Fruit fly (Drosophila melanogaster) whole organism, embryonic: ENCODE results near the gene CG43127.

ENCODE experiments used
- B-H1 ChIP-seq: fragments of 200-800 bp; sonication (Bioruptor generic); IDR thresholded peaks from 3 replicates; pipeline ENCODE4 v1.3.6; 2022; ENCODE audit warnings: missing biosample characterization, missing genetic modification characterization
- Bteb2 ChIP-seq: fragments of 200-800 bp; sonication (Bioruptor generic); optimal IDR thresholded peaks from 2 replicates; lab custom pipeline; 2016; ENCODE audit warnings: missing biosample characterization, missing genetic modification characterization
- CG10267 ChIP-seq: fragments of 200-800 bp; sonication (Bioruptor generic); optimal IDR thresholded peaks from 2 replicates; lab custom pipeline; 2018; ENCODE audit warnings: missing biosample characterization, mild to moderate bottlenecking, missing genetic modification characterization, moderate library complexity
- CG11696 ChIP-seq: fragments of 200-800 bp; sonication (Bioruptor generic); IDR thresholded peaks from 2 replicates; pipeline ENCODE4 v1.3.6; 2022; ENCODE audit warnings: missing biosample characterization, missing genetic modification characterization
- CG13624 ChIP-seq: fragments of 200-800 bp; sonication (Bioruptor generic); optimal IDR thresholded peaks from 2 replicates; lab custom pipeline; 2016; ENCODE audit warnings: missing biosample characterization, missing genetic modification characterization
- CG14710 ChIP-seq: fragments of 200-800 bp; sonication (Bioruptor generic); optimal IDR thresholded peaks from 3 replicates; lab custom pipeline; 2019; ENCODE audit warnings: missing biosample characterization, mild to moderate bottlenecking, missing genetic modification characterization, moderate library complexity
- CG15479 ChIP-seq: fragments of 200-800 bp; sonication (Bioruptor generic); optimal IDR thresholded peaks from 3 replicates; lab custom pipeline; 2019; ENCODE audit warnings: missing biosample characterization, mild to moderate bottlenecking, missing genetic modification characterization, moderate library complexity
- CG1792 ChIP-seq: fragments of 200-800 bp; sonication (Bioruptor generic); optimal IDR thresholded peaks from 2 replicates; lab custom pipeline; 2016; ENCODE audit warnings: missing biosample characterization, missing genetic modification characterization
- CG2712 ChIP-seq: fragments of 200-800 bp; optimal IDR thresholded peaks from 3 replicates; lab custom pipeline; 2019; ENCODE audit warnings: missing biosample characterization, mild to moderate bottlenecking, missing genetic modification characterization, moderate library complexity
- CG31388 ChIP-seq: fragments of 200-800 bp; sonication (Bioruptor generic); optimal IDR thresholded peaks from 2 replicates; lab custom pipeline; 2016; ENCODE audit warnings: missing biosample characterization, missing genetic modification characterization
- CG43689 ChIP-seq: fragments of 200-800 bp; sonication (Bioruptor generic); IDR thresholded peaks from 2 replicates; pipeline ENCODE4 v1.3.6; 2022; ENCODE audit warnings: missing biosample characterization, missing genetic modification characterization
- CG6791 ChIP-seq: fragments of 200-800 bp; sonication (Bioruptor generic); IDR thresholded peaks from 3 replicates; pipeline ENCODE4 v1.3.6; 2022; ENCODE audit warnings: missing biosample characterization, missing genetic modification characterization; ENCODE audit not compliant: partially characterized antibody
- CG7928 ChIP-seq: fragments of 200-800 bp; sonication (Bioruptor generic); optimal IDR thresholded peaks from 2 replicates; lab custom pipeline; 2017; ENCODE audit warnings: missing biosample characterization, mild to moderate bottlenecking, missing genetic modification characterization
- CG8388 ChIP-seq: fragments of 200-800 bp; sonication (Bioruptor generic); optimal IDR thresholded peaks from 2 replicates; lab custom pipeline; 2019; ENCODE audit warnings: missing biosample characterization, mild to moderate bottlenecking, missing genetic modification characterization, moderate library complexity
- CG8765 ChIP-seq: fragments of 200-800 bp; sonication (Bioruptor generic); IDR thresholded peaks from 2 replicates; pipeline ENCODE4 v1.3.6; 2022; ENCODE audit warnings: missing biosample characterization, missing genetic modification characterization
- CG9932 ChIP-seq: fragments of 200-800 bp; sonication (Bioruptor generic); IDR thresholded peaks from 2 replicates; pipeline ENCODE4 v1.3.6; 2022; ENCODE audit warnings: missing biosample characterization, missing genetic modification characterization
- Dfd ChIP-seq, 2 experiments: fragments of >200 bp; optimal IDR thresholded peaks; 2 replicates each; lab custom pipeline; 2017; ENCODE audit warnings: missing biosample characterization in 2 of 2, missing genetic modification characterization in 2 of 2
- Dip2 ChIP-seq: fragments of 200-800 bp; sonication (Bioruptor generic); IDR thresholded peaks from 2 replicates; pipeline ENCODE4 v1.3.6; 2022; ENCODE audit warnings: missing biosample characterization, missing genetic modification characterization
- Drgx ChIP-seq: fragments of 200-800 bp; sonication (Bioruptor generic); IDR thresholded peaks from 2 replicates; pipeline ENCODE4 v1.3.6; 2022; ENCODE audit warnings: missing biosample characterization, missing genetic modification characterization
- Fer2 ChIP-seq: fragments of 200-800 bp; sonication (Bioruptor generic); optimal IDR thresholded peaks from 2 replicates; lab custom pipeline; 2018; ENCODE audit warnings: missing biosample characterization, mild to moderate bottlenecking, missing genetic modification characterization, moderate library complexity
- H2.0 ChIP-seq: fragments of 200-800 bp; sonication (Bioruptor generic); IDR thresholded peaks from 2 replicates; pipeline ENCODE4 v1.3.6; 2022; ENCODE audit warnings: missing biosample characterization, missing genetic modification characterization
- Hey ChIP-seq: fragments of 200-800 bp; sonication (Bioruptor generic); optimal IDR thresholded peaks from 3 replicates; lab custom pipeline; 2018; ENCODE audit warnings: missing biosample characterization, mild to moderate bottlenecking, missing genetic modification characterization
- Meics ChIP-seq: fragments of 200-800 bp; sonication (Bioruptor generic); optimal IDR thresholded peaks from 2 replicates; lab custom pipeline; 2017; ENCODE audit warnings: missing biosample characterization, mild to moderate bottlenecking, missing genetic modification characterization
- Mrtf ChIP-seq: fragments of 200-800 bp; sonication (Bioruptor generic); IDR thresholded peaks from 3 replicates; pipeline ENCODE4 v1.3.6; 2022; ENCODE audit warnings: missing biosample characterization, missing genetic modification characterization
- Myb ChIP-seq: fragments of 200-800 bp; sonication (Bioruptor generic); optimal IDR thresholded peaks from 2 replicates; lab custom pipeline; 2016; ENCODE audit warnings: missing biosample characterization, missing genetic modification characterization
- Neu2 ChIP-seq: fragments of 200-800 bp; sonication (Bioruptor generic); optimal IDR thresholded peaks from 3 replicates; lab custom pipeline; 2016; ENCODE audit warnings: missing biosample characterization, missing genetic modification characterization, borderline replicate concordance
- NfI ChIP-seq: fragments of 200-800 bp; sonication (Bioruptor generic); optimal IDR thresholded peaks from 3 replicates; lab custom pipeline; 2018; ENCODE audit warnings: missing biosample characterization, mild to moderate bottlenecking, missing genetic modification characterization, moderate library complexity
- Ptx1 ChIP-seq: fragments of 200-800 bp; sonication (Bioruptor generic); IDR thresholded peaks from 2 replicates; pipeline ENCODE4 v1.3.6; 2022; ENCODE audit warnings: missing biosample characterization, missing genetic modification characterization
- Xrp1 ChIP-seq: fragments of 200-800 bp; sonication (Bioruptor generic); IDR thresholded peaks from 2 replicates; pipeline ENCODE4 v1.3.6; 2022; ENCODE audit warnings: missing biosample characterization, missing genetic modification characterization
- YL-1 ChIP-seq: fragments of 200-800 bp; sonication (Bioruptor generic); optimal IDR thresholded peaks from 3 replicates; lab custom pipeline; 2017; ENCODE audit warnings: missing biosample characterization, mild to moderate bottlenecking, missing genetic modification characterization
- ash1 ChIP-seq: fragments of 200-800 bp; sonication (Bioruptor generic); optimal IDR thresholded peaks from 2 replicates; lab custom pipeline; 2018; ENCODE audit warnings: missing biosample characterization, mild to moderate bottlenecking, missing genetic modification characterization
- bab2 ChIP-seq: fragments of 200-800 bp; sonication (Bioruptor generic); optimal IDR thresholded peaks from 2 replicates; lab custom pipeline; 2016; ENCODE audit warnings: missing biosample characterization, missing genetic modification characterization
- danr ChIP-seq: fragments of 200-800 bp; sonication (Bioruptor generic); IDR thresholded peaks from 2 replicates; pipeline ENCODE4 v1.3.6; 2022; ENCODE audit warnings: missing biosample characterization, missing genetic modification characterization
- en ChIP-seq: fragments of 200-800 bp; sonication (Bioruptor generic); optimal IDR thresholded peaks from 2 replicates; lab custom pipeline; 2016; ENCODE audit warnings: missing biosample characterization, missing genetic modification characterization
- fd3F ChIP-seq: fragments of 200-800 bp; sonication (Bioruptor generic); optimal IDR thresholded peaks from 2 replicates; lab custom pipeline; 2018; ENCODE audit warnings: missing biosample characterization, mild to moderate bottlenecking, missing genetic modification characterization, moderate library complexity
- gcm2 ChIP-seq: fragments of 200-800 bp; sonication (Bioruptor generic); optimal IDR thresholded peaks from 2 replicates; lab custom pipeline; 2016; ENCODE audit warnings: missing biosample characterization, missing genetic modification characterization
- gro ChIP-seq: fragments of 200-800 bp; sonication (Bioruptor generic); optimal IDR thresholded peaks from 2 replicates; lab custom pipeline; 2016; ENCODE audit warnings: missing biosample characterization, missing genetic modification characterization
- ham ChIP-seq: fragments of 200-800 bp; sonication (Bioruptor generic); IDR thresholded peaks from 2 replicates; pipeline ENCODE4 v1.3.6; 2022; ENCODE audit warnings: missing biosample characterization, missing genetic modification characterization
- inv ChIP-seq: fragments of 200-800 bp; sonication (Bioruptor generic); IDR thresholded peaks from 2 replicates; pipeline ENCODE4 v1.3.6; 2022; ENCODE audit warnings: missing biosample characterization, missing genetic modification characterization; ENCODE audit not compliant: partially characterized antibody
- ken ChIP-seq: fragments of 200-800 bp; sonication (Bioruptor generic); IDR thresholded peaks from 3 replicates; pipeline ENCODE4 v1.3.6; 2022; ENCODE audit warnings: missing biosample characterization, missing genetic modification characterization
- nerfin-1 ChIP-seq: fragments of 200-800 bp; sonication (Bioruptor generic); optimal IDR thresholded peaks from 3 replicates; lab custom pipeline; 2019; ENCODE audit warnings: missing biosample characterization, mild to moderate bottlenecking, missing genetic modification characterization, moderate library complexity
- peb ChIP-seq: fragments of 200-800 bp; sonication (Bioruptor generic); IDR thresholded peaks from 2 replicates; pipeline ENCODE4 v1.3.6; 2022; ENCODE audit warnings: missing biosample characterization, missing genetic modification characterization
- phol ChIP-seq: fragments of 200-800 bp; sonication (Bioruptor generic); optimal IDR thresholded peaks from 3 replicates; lab custom pipeline; 2018; ENCODE audit warnings: missing biosample characterization, mild to moderate bottlenecking, missing genetic modification characterization, moderate library complexity
- pzg ChIP-seq: fragments of 200-800 bp; sonication (Bioruptor generic); optimal IDR thresholded peaks from 3 replicates; lab custom pipeline; 2018; ENCODE audit warnings: missing biosample characterization, mild to moderate bottlenecking, missing genetic modification characterization, moderate library complexity
- scrt ChIP-seq: fragments of 200-800 bp; sonication (Bioruptor generic); optimal IDR thresholded peaks from 2 replicates; lab custom pipeline; 2018; ENCODE audit warnings: missing biosample characterization, mild to moderate bottlenecking, missing genetic modification characterization, moderate library complexity
- stwl ChIP-seq: fragments of 200-800 bp; sonication (Bioruptor generic); optimal IDR thresholded peaks from 3 replicates; lab custom pipeline; 2018; ENCODE audit warnings: missing biosample characterization, mild to moderate bottlenecking, missing genetic modification characterization, moderate library complexity
- unc-4 ChIP-seq: fragments of 200-800 bp; sonication (Bioruptor generic); IDR thresholded peaks from 2 replicates; pipeline ENCODE4 v1.3.6; 2022; ENCODE audit warnings: missing biosample characterization, missing genetic modification characterization; ENCODE audit not compliant: partially characterized antibody
- wdn ChIP-seq: fragments of 200-800 bp; sonication (Bioruptor generic); IDR thresholded peaks from 2 replicates; pipeline ENCODE4 v1.3.6; 2022; ENCODE audit warnings: missing biosample characterization, missing genetic modification characterization
- z ChIP-seq: fragments of 200-800 bp; sonication (Bioruptor generic); IDR thresholded peaks from 3 replicates; pipeline ENCODE4 v1.3.6; 2022; ENCODE audit warnings: missing biosample characterization, missing genetic modification characterization
- zf30C ChIP-seq: fragments of 200-800 bp; sonication (Bioruptor generic); optimal IDR thresholded peaks from 3 replicates; lab custom pipeline; 2018; ENCODE audit warnings: missing biosample characterization, mild to moderate bottlenecking, missing genetic modification characterization
- zfh2 ChIP-seq: fragments of 200-800 bp; sonication (Bioruptor generic); optimal IDR thresholded peaks from 2 replicates; lab custom pipeline; 2016; ENCODE audit warnings: missing biosample characterization, missing genetic modification characterization

CG43127 gene

dm6 chr3L:10664511-10665062 is 39.2 kb upstream of the CG43127 start, which contains the start of gene simj (continued):
- TF ChIP-seq Hey (tag; lab: Kevin White, UChicago) (peak; percentile 42), CG8765 (GFP tag; lab: Robert Waterston, UW) (no peak), nerfin-1 (tag; lab: Kevin White, UChicago) (peak; percentile 64), CG2712 (peak; percentile 62), pzg (GFP tag; lab: Kevin White, UChicago) (peak; percentile 97), Drgx (peak; percentile 34; the same call in 1 of the 2 replicates), CG7928 (no peak), phol (peak; percentile 24), zf30C (GFP tag; lab: Kevin White, UChicago) (peak; percentile 6), fd3F (no peak), z (GFP tag; lab: Robert Waterston, UW) (no peak), CG1792 (no peak), danr (GFP tag; lab: Robert Waterston, UW) (no peak), peb (GFP tag; lab: Robert Waterston, UW) (no peak), Mrtf (no peak), scrt (GFP tag; lab: Kevin White, UChicago) (peak; percentile 68), YL-1 (GFP tag; lab: Kevin White, UChicago) (no peak), Ptx1 (GFP tag; lab: Robert Waterston, UW) (no peak), Xrp1 (GFP tag; lab: Robert Waterston, UW) (peak; percentile 39; the same call in 1 of the 2 replicates), CG13624 (GFP tag; lab: Kevin White, UChicago) (peak; percentile 75), CG14710 (tag; lab: Kevin White, UChicago) (peak; percentile 62), ash1 (GFP tag; lab: Kevin White, UChicago) (peak; percentile 77), inv (GFP tag; lab: Robert Waterston, UW) (peak; percentile 72), Dip2 (GFP tag; lab: Robert Waterston, UW) (no peak), Bteb2 (GFP tag; lab: Kevin White, UChicago) (peak; percentile 34), zfh2 (GFP tag; lab: Kevin White, UChicago) (peak; percentile 38), CG15479 (GFP tag; lab: Kevin White, UChicago) (no peak), ken (GFP tag; lab: Robert Waterston, UW) (peak; percentile 7; the same call in 2 of the 3 replicates), CG9932 (GFP tag; lab: Robert Waterston, UW) (peak; percentile 71), Dfd (GFP tag; optimal IDR thresholded peaks at IDR 0.05; lab: Kevin White, UChicago) (no peak), B-H1 (GFP tag; lab: Robert Waterston, UW) (no peak; the same call in 2 of the 3 replicates), unc-4 (GFP tag; lab: Robert Waterston, UW) (peak; percentile 85), Meics (peak; percentile 51), CG31388 (GFP tag; lab: Kevin White, UChicago) (no peak), CG6791 (peak; percentile 88), bab2 (GFP tag; lab: Kevin White, UChicago) (no peak), NfI (peak; percentile 57), Neu2 (no peak), CG43689 (GFP tag; lab: Robert Waterston, UW) (no peak), H2.0 (GFP tag; lab: Robert Waterston, UW) (0 out of 2 replicates have a peak, but pooled peaks have one; percentile 17), gcm2 (peak; percentile 61), gro (GFP tag; lab: Kevin White, UChicago) (peak; percentile 55), ham (no peak), Myb (peak; percentile 50), stwl (tag; lab: Kevin White, UChicago) (peak; percentile 66), wdn (GFP tag; lab: Robert Waterston, UW) (no peak; the same call in 1 of the 2 replicates), CG11696 (peak; percentile 37; the same call in 1 of the 2 replicates), CG8388 (no peak), en (no peak), CG10267 (peak; percentile 78), Fer2 (tag; lab: Kevin White, UChicago) (no peak)
